Worm (Caenorhabditis elegans) whole organism, midembryonic: ENCODE measurements around the gene Y6G8.14.
"Not testable (repeated sequence)": the region's sequence is repeated elsewhere in the genome, so short reads cannot be mapped to it uniquely, and the experiment has no call there.

Source experiments
- T22C8.4 ChIP-seq: fragments of 200-800 bp; sonication (Bioruptor generic); IDR thresholded peaks from 2 replicates; pipeline ENCODE4 v1.3.6; 2022; ENCODE audit warnings: missing genetic modification characterization, missing compliant biosample characterization
- cog-1 ChIP-seq: sonication (generic microtip); optimal IDR thresholded peaks from 2 replicates; lab custom pipeline; 2016; ENCODE audit warnings: missing genetic modification characterization, missing compliant biosample characterization
- flt-1 ChIP-seq: fragments of 200-800 bp; sonication (Bioruptor generic); IDR thresholded peaks from 2 replicates; pipeline ENCODE4 v1.3.6; 2022; ENCODE audit warnings: missing genetic modification characterization, missing compliant biosample characterization
- klf-2 ChIP-seq: fragments of 200-800 bp; sonication (Bioruptor generic); conservative IDR thresholded peaks from 2 replicates; pipeline ENCODE4 v1.3.6; 2022; ENCODE audit warnings: missing genetic modification reagents, missing genetic modification characterization, missing compliant biosample characterization
- med-1 ChIP-seq: sonication (generic microtip); optimal IDR thresholded peaks from 2 replicates; lab custom pipeline; 2017; ENCODE audit warnings: missing genetic modification characterization, mild to moderate bottlenecking, missing compliant biosample characterization, antibody characterized with exemption, missing genetic modification reagents; ENCODE audit not compliant: insufficient read depth
- ref-1 ChIP-seq: fragments of 200-800 bp; sonication (Bioruptor generic); conservative IDR thresholded peaks from 2 replicates; pipeline ENCODE4 v1.3.6; 2022; ENCODE audit warnings: missing genetic modification reagents, missing genetic modification characterization, missing compliant biosample characterization
- tab-1 ChIP-seq: fragments of 200-800 bp; sonication (Bioruptor generic); IDR thresholded peaks from 2 replicates; pipeline ENCODE4 v1.3.6; 2022; ENCODE audit warnings: missing genetic modification characterization, missing compliant biosample characterization
- ztf-23 ChIP-seq: fragments of 200-800 bp; sonication (Bioruptor generic); IDR thresholded peaks from 2 replicates; pipeline ENCODE4 v1.3.6; 2022; ENCODE audit warnings: missing genetic modification reagents, missing genetic modification characterization, missing compliant biosample characterization
- ztf-29 ChIP-seq: fragments of 200-800 bp; sonication (Bioruptor generic); IDR thresholded peaks from 2 replicates; pipeline ENCODE4 v1.3.6; 2022; ENCODE audit warnings: missing genetic modification reagents, missing genetic modification characterization, missing compliant biosample characterization

Y6G8.14 gene

DNA sequence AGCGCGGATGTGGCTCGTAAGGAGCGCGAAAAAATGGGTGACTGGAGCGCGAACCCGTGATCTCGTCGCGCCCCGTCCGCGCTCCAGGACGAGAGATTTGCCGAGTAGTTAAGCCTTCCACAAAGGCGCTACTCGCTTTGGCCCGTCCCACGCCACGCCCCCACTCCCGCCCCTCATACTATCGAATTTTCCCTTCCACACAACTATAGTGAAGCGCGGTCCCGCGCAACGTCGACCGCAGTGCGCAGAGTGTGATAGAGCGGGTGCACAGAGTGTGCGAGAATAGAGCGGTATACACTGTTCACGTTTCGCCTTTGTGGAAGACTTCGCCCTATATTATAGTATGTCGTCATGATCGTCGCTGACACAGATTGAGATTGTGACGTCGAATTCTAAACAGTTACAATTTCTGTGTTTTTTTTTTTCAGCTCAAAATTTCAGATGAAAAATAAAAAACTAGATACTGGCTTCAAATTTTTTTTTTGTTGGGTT, 29.8 kb downstream of the Y6G8.14 start, which contains the start of gene fbxa-133:
fbxa-133 (plus strand) TSS at position 442 of the 492 bp plus-strand sequence.
- TF ChIP-seq cog-1 (tag; lab: Kevin White, UChicago); ref-1 (GFP tag; lab: Robert Waterston, UW); T22C8.4: not testable (repeated sequence)

ce11 chrV:17580017-17580416, 34.1 kb downstream of the Y6G8.14 start:
- TF ChIP-seq flt-1 (GFP tag; lab: Robert Waterston, UW) (no peak), T22C8.4 (no peak), ref-1 (GFP tag; lab: Robert Waterston, UW) (no peak), med-1 (GFP tag; lab: Kevin White, UChicago) (no peak), tab-1 (GFP tag; lab: Robert Waterston, UW) (no peak), ztf-23 (no peak), cog-1 (tag; lab: Kevin White, UChicago) (no peak), ztf-29 (GFP tag; lab: Robert Waterston, UW) (no peak), klf-2 (no peak)

- TF ChIP-seq cog-1 (tag; lab: Kevin White, UChicago) (no peak), ztf-23 (no peak), ref-1 (GFP tag; lab: Robert Waterston, UW) (no peak), ztf-29 (GFP tag; lab: Robert Waterston, UW) (no peak), klf-2 (no peak), T22C8.4 (no peak), flt-1 (GFP tag; lab: Robert Waterston, UW) (no peak), tab-1 (GFP tag; lab: Robert Waterston, UW) (no peak), med-1 (GFP tag; lab: Kevin White, UChicago) (no peak)
These were observed 47.3 kb downstream of the Y6G8.14 start, which contains the start of gene C38D9.2 for ce11 chrV:17566850-17567249. Gene C38D9.2 (plus strand): TSS chrV:17567150.

- no peak for TF ChIP-seq ztf-23
- no peak for TF ChIP-seq ref-1 (GFP tag; lab: Robert Waterston, UW)
- TF ChIP-seq T22C8.4 = no peak
- no peak for TF ChIP-seq tab-1 (GFP tag; lab: Robert Waterston, UW)
- TF ChIP-seq med-1 (GFP tag; lab: Kevin White, UChicago) = no peak
- TF ChIP-seq ztf-29 (GFP tag; lab: Robert Waterston, UW) = no peak
- TF ChIP-seq klf-2 = no peak
- no peak for TF ChIP-seq flt-1 (GFP tag; lab: Robert Waterston, UW)
- TF ChIP-seq cog-1 (tag; lab: Kevin White, UChicago) = no peak
These were observed 48.2 kb downstream of the Y6G8.14 start, which contains the start of gene fbxa-171 for ce11 chrV:17565903-17566302. Gene fbxa-171 (minus strand): TSS chrV:17566003.
